Worm (Caenorhabditis elegans) whole organism, L3 larva: ENCODE measurements around the gene C36B7.2.

ENCODE experiments used
- ZK546.5 ChIP-seq: sonication (generic microtip); optimal IDR thresholded peaks from 2 replicates; lab custom pipeline; 2017; ENCODE audit warnings: missing biosample characterization, missing genetic modification characterization
- aly-2 ChIP-seq: fragments of 150-350 bp; optimal IDR thresholded peaks from 2 replicates; lab custom pipeline; 2014; ENCODE audit warnings: missing biosample characterization, missing genetic modification characterization
- ama-1 ChIP-seq: fragments of 150-350 bp; optimal IDR thresholded peaks from 2 replicates; lab custom pipeline; 2018
- ceh-16 ChIP-seq: sonication (generic microtip); optimal IDR thresholded peaks from 2 replicates; lab custom pipeline; 2017; ENCODE audit warnings: missing biosample characterization, missing genetic modification characterization
- ceh-82 ChIP-seq: fragments of 150-350 bp; optimal IDR thresholded peaks from 2 replicates; lab custom pipeline; 2014; ENCODE audit warnings: missing biosample characterization, missing genetic modification characterization
- ceh-9 ChIP-seq: sonication (generic microtip); optimal IDR thresholded peaks from 2 replicates; lab custom pipeline; 2018; ENCODE audit warnings: missing biosample characterization, missing genetic modification characterization
- egl-5 ChIP-seq: fragments of 150-350 bp; optimal IDR thresholded peaks from 2 replicates; lab custom pipeline; 2017; ENCODE audit warnings: missing biosample characterization, missing genetic modification reagents, missing genetic modification characterization, inconsistent platforms
- elt-1 ChIP-seq: fragments of 150-350 bp; optimal IDR thresholded peaks from 2 replicates; lab custom pipeline; 2014; ENCODE audit warnings: missing biosample characterization, missing genetic modification characterization
- elt-2 ChIP-seq: sonication (generic microtip); optimal IDR thresholded peaks from 2 replicates; lab custom pipeline; 2016; ENCODE audit warnings: missing genetic modification reagents, mild to moderate bottlenecking, missing genetic modification characterization, missing compliant biosample characterization
- elt-3 ChIP-seq, 3 experiments: fragments of 150-350 bp in 1 of 3; sonication (generic microtip) in 2 of 3; optimal IDR thresholded peaks; 2 replicates in 2 of 3; 4 replicates in 1 of 3; lab custom pipeline; 2014 to 2017; ENCODE audit warnings: missing biosample characterization in 3 of 3, missing genetic modification characterization in 3 of 3
- eor-1 ChIP-seq, 2 experiments: fragments of 150-350 bp; optimal IDR thresholded peaks; 2 replicates each; lab custom pipeline; 2014 to 2018; ENCODE audit warnings: missing biosample characterization in 2 of 2, missing genetic modification characterization in 2 of 2
- fkh-10 ChIP-seq: sonication (generic microtip); optimal IDR thresholded peaks from 2 replicates; lab custom pipeline; 2017; ENCODE audit warnings: missing biosample characterization, missing genetic modification reagents, missing genetic modification characterization
- fkh-2 ChIP-seq: fragments of 150-350 bp; optimal IDR thresholded peaks from 2 replicates; lab custom pipeline; 2014; ENCODE audit warnings: missing biosample characterization, missing genetic modification reagents, missing genetic modification characterization
- fos-1 ChIP-seq: fragments of 150-350 bp; optimal IDR thresholded peaks from 2 replicates; lab custom pipeline; 2014; ENCODE audit warnings: missing biosample characterization, missing genetic modification characterization
- lin-15B ChIP-seq: fragments of 150-350 bp; optimal IDR thresholded peaks from 2 replicates; lab custom pipeline; 2014; ENCODE audit warnings: missing biosample characterization, missing genetic modification characterization
- lsy-12 ChIP-seq: sonication (generic microtip); optimal IDR thresholded peaks from 2 replicates; lab custom pipeline; 2016; ENCODE audit warnings: mild to moderate bottlenecking, missing genetic modification characterization, missing compliant biosample characterization
- mdl-1 ChIP-seq: fragments of 150-350 bp; optimal IDR thresholded peaks from 2 replicates; lab custom pipeline; 2014; ENCODE audit warnings: missing biosample characterization, missing genetic modification characterization
- mml-1 ChIP-seq: fragments of 150-350 bp; sonication (generic microtip); optimal IDR thresholded peaks from 3 replicates; lab custom pipeline; 2014; ENCODE audit warnings: missing biosample characterization, missing genetic modification characterization
- nfya-1 ChIP-seq: sonication (generic microtip); optimal IDR thresholded peaks from 2 replicates; lab custom pipeline; 2017; ENCODE audit warnings: missing genetic modification characterization, mild to moderate bottlenecking, missing compliant biosample characterization, antibody characterized with exemption, moderate library complexity; ENCODE audit not compliant: insufficient read depth
- nhr-12 ChIP-seq: fragments of 150-350 bp; optimal IDR thresholded peaks from 2 replicates; lab custom pipeline; 2014; ENCODE audit warnings: missing biosample characterization, missing genetic modification characterization
- nhr-23 ChIP-seq: fragments of 150-350 bp; optimal IDR thresholded peaks from 2 replicates; lab custom pipeline; 2014; ENCODE audit warnings: missing biosample characterization, missing genetic modification reagents, missing genetic modification characterization
- nhr-237 ChIP-seq: fragments of 150-350 bp; optimal IDR thresholded peaks from 2 replicates; lab custom pipeline; 2014; ENCODE audit warnings: missing biosample characterization, missing genetic modification characterization
- nhr-25 ChIP-seq: sonication (generic microtip); optimal IDR thresholded peaks from 2 replicates; lab custom pipeline; 2017; ENCODE audit warnings: missing biosample characterization, missing genetic modification characterization
- nhr-28 ChIP-seq: fragments of 150-350 bp; optimal IDR thresholded peaks from 2 replicates; lab custom pipeline; 2014; ENCODE audit warnings: missing biosample characterization, missing genetic modification characterization
- nhr-67 ChIP-seq: fragments of 150-350 bp; optimal IDR thresholded peaks from 2 replicates; lab custom pipeline; 2014; ENCODE audit warnings: missing biosample characterization, missing genetic modification characterization
- nhr-76 ChIP-seq: fragments of 150-350 bp; sonication (generic microtip); optimal IDR thresholded peaks from 5 replicates; lab custom pipeline; 2014; ENCODE audit warnings: missing biosample characterization, missing genetic modification characterization
- nhr-77 ChIP-seq: fragments of 150-350 bp; optimal IDR thresholded peaks from 2 replicates; lab custom pipeline; 2014; ENCODE audit warnings: missing biosample characterization, missing genetic modification characterization
- pha-4 ChIP-seq: fragments of 150-350 bp; optimal IDR thresholded peaks from 2 replicates; lab custom pipeline; 2014; ENCODE audit warnings: missing biosample characterization, missing genetic modification reagents, missing genetic modification characterization
- pqm-1 ChIP-seq: fragments of 150-350 bp; optimal IDR thresholded peaks from 2 replicates; lab custom pipeline; 2017; ENCODE audit warnings: missing biosample characterization, missing genetic modification characterization, inconsistent platforms
- skn-1 ChIP-seq: fragments of 150-350 bp; optimal IDR thresholded peaks from 2 replicates; lab custom pipeline; 2014; ENCODE audit warnings: missing biosample characterization, missing genetic modification characterization
- snpc-4 ChIP-seq: fragments of 150-350 bp; optimal IDR thresholded peaks from 2 replicates; lab custom pipeline; 2014; ENCODE audit warnings: missing biosample characterization, missing genetic modification characterization
- tbx-2 ChIP-seq: sonication (generic microtip); optimal IDR thresholded peaks from 2 replicates; lab custom pipeline; 2016; ENCODE audit warnings: mild to moderate bottlenecking, missing genetic modification characterization, missing compliant biosample characterization
- unc-62 ChIP-seq: fragments of 150-350 bp; sonication (generic microtip); optimal IDR thresholded peaks from 4 replicates; lab custom pipeline; 2014; ENCODE audit warnings: missing biosample characterization, missing genetic modification reagents, missing genetic modification characterization
- ztf-11 ChIP-seq: fragments of 150-350 bp; optimal IDR thresholded peaks from 2 replicates; lab custom pipeline; 2014; ENCODE audit warnings: missing biosample characterization, missing genetic modification characterization
- ztf-4 ChIP-seq: fragments of 150-350 bp; optimal IDR thresholded peaks from 2 replicates; lab custom pipeline; 2014; ENCODE audit warnings: missing biosample characterization, missing genetic modification characterization

The C36B7.2 gene

DNA sequence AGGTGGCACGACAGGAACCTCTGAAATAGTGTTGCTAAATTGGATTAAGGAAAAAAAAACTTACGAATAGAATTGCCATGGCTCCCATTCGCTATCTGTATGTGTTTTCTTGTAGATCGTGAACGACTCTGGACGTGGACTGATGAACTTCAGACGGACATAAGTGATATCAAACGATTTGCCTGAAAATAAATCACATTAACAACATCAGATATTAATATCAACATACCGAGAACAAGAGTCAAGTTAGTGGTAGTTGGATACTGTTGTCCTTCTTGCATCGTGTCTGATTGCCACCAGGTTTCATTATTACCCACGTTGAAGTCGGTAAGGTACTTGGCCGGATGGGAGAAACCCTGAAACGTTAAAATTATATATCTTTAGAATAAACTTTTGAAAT, 43.5 kb downstream of the C36B7.2 start:
- TF ChIP-seq nhr-12 (tag; lab: Kevin White, UChicago) (no peak), nhr-23 (tag; lab: Kevin White, UChicago) (no peak), ama-1 (lab: Kevin White, UChicago) (no peak), nhr-77 (tag; lab: Kevin White, UChicago) (no peak), lin-15B (tag; lab: Kevin White, UChicago) (no peak), unc-62 (GFP tag; lab: Kevin White, UChicago) (no peak), nhr-28 (tag; lab: Kevin White, UChicago) (no peak), ztf-4 (tag; lab: Kevin White, UChicago) (no peak), nhr-25 (tag; lab: Kevin White, UChicago) (no peak), aly-2 (tag; lab: Kevin White, UChicago) (no peak), eor-1 (tag; optimal IDR thresholded peaks at IDR 0.05; lab: Kevin White, UChicago) (no peak), ceh-82 (tag; lab: Kevin White, UChicago) (no peak)

- TF ChIP-seq tbx-2 (tag; lab: Kevin White, UChicago) (no peak), pha-4 (peak; percentile 8), elt-2 (tag; lab: Kevin White, UChicago) (no peak), skn-1 (tag; lab: Kevin White, UChicago) (no peak), nhr-76 (no peak), nhr-12 (tag; lab: Kevin White, UChicago) (no peak), nhr-237 (tag; lab: Kevin White, UChicago) (no peak), ceh-16 (tag; lab: Kevin White, UChicago) (no peak), elt-1 (tag; lab: Kevin White, UChicago) (no peak)
- TF ChIP-seq, all 47 proteins: peak for 1
These were observed 45.1 kb downstream of the C36B7.2 start, which contains the start of gene lam-2 for ce11 chrX:7151189-7151857. TSS of gene lam-2 (minus strand) at chrX:7151239.

DNA sequence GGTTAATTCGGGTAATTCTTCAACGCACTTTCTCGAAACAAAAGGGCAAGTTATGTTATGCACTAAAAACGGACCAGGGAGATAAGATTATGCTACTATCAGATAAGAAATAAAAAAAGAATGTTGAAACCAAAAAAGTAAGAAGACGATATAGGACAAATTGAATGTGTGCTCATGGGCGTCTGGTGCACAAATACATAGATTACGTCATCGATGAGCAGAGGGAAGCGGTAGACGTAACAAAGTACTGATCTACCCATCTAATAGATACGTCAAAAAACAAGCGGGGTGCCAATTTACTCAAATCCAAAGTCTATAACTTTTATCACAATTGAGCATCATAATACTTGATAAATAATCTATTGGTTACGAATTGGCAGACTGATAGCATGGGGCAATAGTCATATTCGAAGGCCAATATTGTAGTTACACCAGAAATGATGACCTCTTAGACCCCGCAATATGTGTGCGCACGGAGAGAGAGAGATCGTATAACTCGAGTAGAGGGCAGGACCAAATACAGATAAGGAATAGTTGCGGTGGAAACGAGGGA, 45.8 kb downstream of the C36B7.2 start:
- TF ChIP-seq ceh-9 (tag; lab: Kevin White, UChicago): no peak
- no peak for TF ChIP-seq nhr-76
- no peak for TF ChIP-seq elt-2 (tag; lab: Kevin White, UChicago)
- no peak for TF ChIP-seq lsy-12
- no peak for TF ChIP-seq fos-1
- TF ChIP-seq pha-4: no peak
- no peak for TF ChIP-seq snpc-4 (tag; lab: Kevin White, UChicago)
- TF ChIP-seq nhr-25 (tag; lab: Kevin White, UChicago): no peak
- no peak for TF ChIP-seq nhr-67 (tag; lab: Kevin White, UChicago)
- no peak for TF ChIP-seq ZK546.5
- TF ChIP-seq pqm-1 (tag; lab: Kevin White, UChicago): no peak
- TF ChIP-seq mdl-1 (tag; lab: Kevin White, UChicago): no peak
- no peak for TF ChIP-seq fkh-10 (GFP tag; lab: Kevin White, UChicago)
- no peak for TF ChIP-seq ceh-82 (tag; lab: Kevin White, UChicago)
- no peak for TF ChIP-seq mml-1
- no peak for TF ChIP-seq nfya-1 (tag; lab: Kevin White, UChicago)
- no peak for TF ChIP-seq nhr-237 (tag; lab: Kevin White, UChicago)

ce11 chrX:7153460-7153859, 47.3 kb downstream of the C36B7.2 start:
- TF ChIP-seq skn-1 (tag; lab: Kevin White, UChicago): no peak
- peak; percentile 25 for TF ChIP-seq egl-5 (tag; lab: Kevin White, UChicago)

- no peak for TF ChIP-seq aly-2 (tag; lab: Kevin White, UChicago)
- TF ChIP-seq nhr-76: no peak
- peak in 2 of 3 experiments; percentile 47 to 57 for TF ChIP-seq elt-3 (tag; optimal IDR thresholded peaks at IDR 0.05; lab: Kevin White, UChicago)
- no peak for TF ChIP-seq nhr-12 (tag; lab: Kevin White, UChicago)
- TF ChIP-seq nhr-237 (tag; lab: Kevin White, UChicago): no peak
- no peak for TF ChIP-seq ztf-11 (tag; lab: Kevin White, UChicago)
- no peak for TF ChIP-seq fkh-2 (tag; lab: Kevin White, UChicago)
- TF ChIP-seq mdl-1 (tag; lab: Kevin White, UChicago): no peak
These were observed 49.7 kb downstream of the C36B7.2 start, which contains the start of gene C54D1.7 for ce11 chrX:7155879-7156278. TSS of gene C54D1.7 (minus strand) at chrX:7156035.
